Fruit fly (Drosophila melanogaster) Kc167 (cell line): Measurements from ENCODE around the gene CG42820.

Experiments
- Myc ChIP-seq: fragments of >200 bp; optimal IDR thresholded peaks from 2 replicates; lab custom pipeline; 2017; ENCODE audit warnings: missing external identifiers
- Sin3A ChIP-seq: fragments of >200 bp; optimal IDR thresholded peaks from 2 replicates; lab custom pipeline; 2018; ENCODE audit warnings: missing external identifiers
- psq ChIP-seq: fragments of >200 bp; optimal IDR thresholded peaks from 2 replicates; lab custom pipeline; 2017; ENCODE audit warnings: missing external identifiers
- ttk ChIP-seq: sonication (Bioruptor generic); optimal IDR thresholded peaks from 2 replicates; lab custom pipeline; 2017; ENCODE audit warnings: missing external identifiers

dm6 chr2L:8389231-8389630 is 3.0 kb downstream of the CG42820 start, which contains the start of gene CG42819:
- TF ChIP-seq psq (lab: Kevin White, UChicago) = no peak
- TF ChIP-seq Sin3A = no peak
- TF ChIP-seq ttk (lab: Kevin White, UChicago) = no peak
- no peak for TF ChIP-seq Myc
